Fruit fly (Drosophila melanogaster) whole organism, embryonic: ENCODE data around the gene Bet3.

Source experiments
- ATbp ChIP-seq: fragments of 200-800 bp; sonication (Bioruptor generic); optimal IDR thresholded peaks from 2 replicates; lab custom pipeline; 2017; ENCODE audit warnings: missing biosample characterization, mild to moderate bottlenecking, missing genetic modification characterization, missing genetic modification reagents
- Awh ChIP-seq: fragments of 200-800 bp; sonication (Bioruptor generic); IDR thresholded peaks from 2 replicates; pipeline ENCODE4, ENCODE4 v1.3.6; 2022; ENCODE audit warnings: missing biosample characterization, missing genetic modification characterization
- CG11398 ChIP-seq: fragments of 200-800 bp; sonication (Bioruptor generic); optimal IDR thresholded peaks from 2 replicates; lab custom pipeline; 2016; ENCODE audit warnings: missing biosample characterization, missing genetic modification characterization
- CG12299 ChIP-seq: fragments of 200-800 bp; sonication (Bioruptor generic); optimal IDR thresholded peaks from 2 replicates; lab custom pipeline; 2018; ENCODE audit warnings: missing biosample characterization, mild to moderate bottlenecking, missing genetic modification characterization
- CG12744 ChIP-seq: fragments of 200-800 bp; sonication (Bioruptor generic); optimal IDR thresholded peaks from 2 replicates; lab custom pipeline; 2016; ENCODE audit warnings: missing biosample characterization, missing genetic modification characterization
- CG15073 ChIP-seq: fragments of 200-800 bp; sonication (Bioruptor generic); optimal IDR thresholded peaks from 2 replicates; lab custom pipeline; 2016; ENCODE audit warnings: missing biosample characterization, missing genetic modification characterization
- CG16779 ChIP-seq: fragments of 200-800 bp; sonication (Bioruptor generic); IDR thresholded peaks from 2 replicates; pipeline ENCODE4 v1.3.6; 2022; ENCODE audit warnings: missing biosample characterization, missing genetic modification characterization
- CG16863 ChIP-seq: fragments of 200-800 bp; sonication (Bioruptor generic); optimal IDR thresholded peaks from 3 replicates; lab custom pipeline; 2016; ENCODE audit warnings: missing biosample characterization, missing genetic modification characterization
- CG17186 ChIP-seq: fragments of 200-800 bp; sonication (Bioruptor generic); optimal IDR thresholded peaks from 3 replicates; lab custom pipeline; 2017; ENCODE audit warnings: missing biosample characterization, missing genetic modification reagents, missing genetic modification characterization
- CG17612 ChIP-seq: fragments of 200-800 bp; sonication (Bioruptor generic); IDR thresholded peaks from 2 replicates; pipeline ENCODE4 v1.3.6; 2022; ENCODE audit warnings: missing biosample characterization, missing genetic modification characterization
- CG18619 ChIP-seq: fragments of 200-800 bp; sonication (Bioruptor generic); optimal IDR thresholded peaks from 3 replicates; lab custom pipeline; 2017; ENCODE audit warnings: missing biosample characterization, mild to moderate bottlenecking, missing genetic modification characterization
- CG2116 ChIP-seq: fragments of 200-800 bp; sonication (Bioruptor generic); optimal IDR thresholded peaks from 3 replicates; lab custom pipeline; 2018; ENCODE audit warnings: missing biosample characterization, mild to moderate bottlenecking, missing genetic modification characterization
- CG2129 ChIP-seq: fragments of 200-800 bp; sonication (Bioruptor generic); IDR thresholded peaks from 2 replicates; pipeline ENCODE4 v1.3.6; 2022; ENCODE audit warnings: missing biosample characterization, missing genetic modification characterization; ENCODE audit not compliant: partially characterized antibody
- CG32772 ChIP-seq: fragments of 200-800 bp; sonication (Bioruptor generic); IDR thresholded peaks from 2 replicates; pipeline ENCODE4 v1.3.6; 2022; ENCODE audit warnings: missing biosample characterization, missing genetic modification characterization
- CG3281 ChIP-seq: fragments of 200-800 bp; sonication (Bioruptor generic); optimal IDR thresholded peaks from 3 replicates; lab custom pipeline; 2017; ENCODE audit warnings: missing biosample characterization, mild to moderate bottlenecking, missing genetic modification characterization
- CG3726 ChIP-seq: fragments of 200-800 bp; sonication (Bioruptor generic); IDR thresholded peaks from 3 replicates; pipeline ENCODE4, ENCODE4 v1.3.6; 2022; ENCODE audit warnings: missing biosample characterization, missing genetic modification characterization
- CG4424 ChIP-seq: fragments of 200-800 bp; sonication (Bioruptor generic); optimal IDR thresholded peaks from 3 replicates; lab custom pipeline; 2016; ENCODE audit warnings: missing biosample characterization, missing genetic modification characterization
- CG6791 ChIP-seq: fragments of 200-800 bp; sonication (Bioruptor generic); IDR thresholded peaks from 3 replicates; pipeline ENCODE4 v1.3.6; 2022; ENCODE audit warnings: missing biosample characterization, missing genetic modification characterization; ENCODE audit not compliant: partially characterized antibody
- CG7928 ChIP-seq: fragments of 200-800 bp; sonication (Bioruptor generic); optimal IDR thresholded peaks from 2 replicates; lab custom pipeline; 2017; ENCODE audit warnings: missing biosample characterization, mild to moderate bottlenecking, missing genetic modification characterization
- Dad ChIP-seq: fragments of 200-800 bp; sonication (Bioruptor generic); optimal IDR thresholded peaks from 3 replicates; lab custom pipeline; 2016; ENCODE audit warnings: missing biosample characterization, missing genetic modification characterization
- Elba2 ChIP-seq: fragments of 200-800 bp; sonication (Bioruptor generic); optimal IDR thresholded peaks from 3 replicates; lab custom pipeline; 2016; ENCODE audit warnings: missing biosample characterization, missing genetic modification characterization
- HLHmδ ChIP-seq: fragments of 200-800 bp; sonication (Bioruptor generic); optimal IDR thresholded peaks from 2 replicates; lab custom pipeline; 2018; ENCODE audit warnings: missing biosample characterization, mild to moderate bottlenecking, missing genetic modification characterization, moderate library complexity
- MTF-1 ChIP-seq: fragments of 200-800 bp; sonication (Bioruptor generic); optimal IDR thresholded peaks from 2 replicates; lab custom pipeline; 2018; ENCODE audit warnings: missing biosample characterization, mild to moderate bottlenecking, missing genetic modification characterization, borderline replicate concordance
- Opbp ChIP-seq: fragments of 200-800 bp; sonication (Bioruptor generic); IDR thresholded peaks from 3 replicates; pipeline ENCODE4 v1.3.6; 2022; ENCODE audit warnings: missing biosample characterization, missing genetic modification characterization; ENCODE audit not compliant: partially characterized antibody
- Pdp1 ChIP-seq, 2 experiments: fragments of 200-800 bp; sonication (Bioruptor generic); optimal IDR thresholded peaks; 3 replicates each; lab custom pipeline; 2016; ENCODE audit warnings: missing biosample characterization in 2 of 2, missing genetic modification characterization in 2 of 2, mild to moderate bottlenecking in 1 of 2, moderate library complexity in 1 of 2
- Sox100B ChIP-seq: fragments of 200-800 bp; sonication (Bioruptor generic); optimal IDR thresholded peaks from 3 replicates; lab custom pipeline; 2018; ENCODE audit warnings: missing biosample characterization, mild to moderate bottlenecking, missing genetic modification characterization
- TFAM ChIP-seq: fragments of 200-800 bp; sonication (Bioruptor generic); optimal IDR thresholded peaks from 2 replicates; lab custom pipeline; 2017; ENCODE audit warnings: missing biosample characterization, missing genetic modification characterization, inconsistent platforms
- Usf ChIP-seq: fragments of 200-800 bp; sonication (Bioruptor generic); optimal IDR thresholded peaks from 2 replicates; lab custom pipeline; 2017; ENCODE audit warnings: missing genotype, missing biosample characterization, missing genetic modification characterization
- Xrp1 ChIP-seq: fragments of 200-800 bp; sonication (Bioruptor generic); IDR thresholded peaks from 2 replicates; pipeline ENCODE4 v1.3.6; 2022; ENCODE audit warnings: missing biosample characterization, missing genetic modification characterization
- bab2 ChIP-seq: fragments of 200-800 bp; sonication (Bioruptor generic); optimal IDR thresholded peaks from 2 replicates; lab custom pipeline; 2016; ENCODE audit warnings: missing biosample characterization, missing genetic modification characterization
- bowl ChIP-seq: fragments of 200-800 bp; sonication (Bioruptor generic); IDR thresholded peaks from 2 replicates; pipeline ENCODE4 v1.3.6; 2022; ENCODE audit warnings: missing biosample characterization, missing genetic modification characterization
- cwo ChIP-seq: fragments of 200-800 bp; sonication (Bioruptor generic); optimal IDR thresholded peaks from 3 replicates; lab custom pipeline; 2017; ENCODE audit warnings: missing biosample characterization, missing genetic modification characterization, mild to moderate bottlenecking, moderate library complexity, missing genetic modification reagents
- dmrt99B ChIP-seq: fragments of 200-800 bp; sonication (Bioruptor generic); optimal IDR thresholded peaks from 2 replicates; lab custom pipeline; 2018; ENCODE audit warnings: missing biosample characterization, mild to moderate bottlenecking, missing genetic modification characterization, moderate library complexity
- gem ChIP-seq: fragments of 200-800 bp; sonication (Bioruptor generic); optimal IDR thresholded peaks from 2 replicates; lab custom pipeline; 2019; ENCODE audit warnings: missing biosample characterization, mild to moderate bottlenecking, missing genetic modification characterization, moderate library complexity
- ind ChIP-seq: fragments of 200-800 bp; sonication (Bioruptor generic); optimal IDR thresholded peaks from 3 replicates; lab custom pipeline; 2016; ENCODE audit warnings: missing biosample characterization, missing genetic modification characterization
- klu ChIP-seq: fragments of 200-800 bp; sonication (Bioruptor generic); IDR thresholded peaks from 2 replicates; pipeline ENCODE4 v1.3.6; 2022; ENCODE audit warnings: missing biosample characterization, missing genetic modification characterization
- luna ChIP-seq: fragments of 200-800 bp; sonication (Bioruptor generic); optimal IDR thresholded peaks from 2 replicates; lab custom pipeline; 2016; ENCODE audit warnings: missing biosample characterization, missing genetic modification characterization
- maf-S ChIP-seq: fragments of 200-800 bp; sonication (Bioruptor generic); optimal IDR thresholded peaks from 2 replicates; lab custom pipeline; 2016; ENCODE audit warnings: missing biosample characterization, missing genetic modification characterization
- pan ChIP-seq, 4 experiments: fragments of >200 bp in 3 of 4; fragments of 200-800 bp in 1 of 4; sonication (Bioruptor generic) in 1 of 4; optimal IDR thresholded peaks in 3 of 4; IDR thresholded peaks in 1 of 4; 2 replicates each; pipeline versions ENCODE4 v1.3.6 to Lab custom; 2017 to 2022; ENCODE audit warnings: missing biosample characterization in 2 of 4, missing genetic modification characterization in 2 of 4, mixed read lengths in 1 of 4
- rib ChIP-seq: fragments of 200-800 bp; sonication (Bioruptor generic); IDR thresholded peaks from 2 replicates; pipeline ENCODE4 v1.3.6; 2022; ENCODE audit warnings: missing biosample characterization, missing genetic modification characterization
- ro ChIP-seq: fragments of 200-800 bp; sonication (Bioruptor generic); IDR thresholded peaks from 2 replicates; pipeline ENCODE4 v1.3.6; 2022; ENCODE audit warnings: missing biosample characterization, missing genetic modification characterization
- run ChIP-seq: fragments of 200-800 bp; sonication (Bioruptor generic); optimal IDR thresholded peaks from 3 replicates; lab custom pipeline; 2018; ENCODE audit warnings: missing biosample characterization, mild to moderate bottlenecking, missing genetic modification characterization
- sima ChIP-seq: fragments of 200-800 bp; sonication (Bioruptor generic); optimal IDR thresholded peaks from 2 replicates; lab custom pipeline; 2016; ENCODE audit warnings: missing biosample characterization, missing genetic modification characterization
- slbo ChIP-seq: fragments of 200-800 bp; sonication (Bioruptor generic); IDR thresholded peaks from 2 replicates; pipeline ENCODE4 v1.3.6; 2022; ENCODE audit warnings: missing biosample characterization, missing genetic modification characterization
- slou ChIP-seq: fragments of 200-800 bp; sonication (Bioruptor generic); optimal IDR thresholded peaks from 3 replicates; lab custom pipeline; 2016; ENCODE audit warnings: missing biosample characterization, missing genetic modification characterization
- tgo ChIP-seq: fragments of 200-800 bp; sonication (Bioruptor generic); IDR thresholded peaks from 3 replicates; pipeline ENCODE4 v1.3.6; 2022; ENCODE audit warnings: missing biosample characterization, missing genetic modification characterization
- unpg ChIP-seq: fragments of 200-800 bp; sonication (Bioruptor generic); optimal IDR thresholded peaks from 3 replicates; lab custom pipeline; 2018; ENCODE audit warnings: missing biosample characterization, mild to moderate bottlenecking, missing genetic modification characterization, moderate library complexity
- wek ChIP-seq: fragments of 200-800 bp; sonication (Bioruptor generic); optimal IDR thresholded peaks from 3 replicates; lab custom pipeline; 2018; ENCODE audit warnings: missing biosample characterization, mild to moderate bottlenecking, missing genetic modification characterization, moderate library complexity
- wor ChIP-seq: fragments of 200-800 bp; sonication (Bioruptor generic); IDR thresholded peaks from 2 replicates; pipeline ENCODE4 v1.3.6; 2022; ENCODE audit warnings: missing biosample characterization, missing genetic modification characterization
- z ChIP-seq: fragments of 200-800 bp; sonication (Bioruptor generic); IDR thresholded peaks from 3 replicates; pipeline ENCODE4 v1.3.6; 2022; ENCODE audit warnings: missing biosample characterization, missing genetic modification characterization
- zen2 ChIP-seq: fragments of 200-800 bp; sonication (Bioruptor generic); IDR thresholded peaks from 3 replicates; pipeline ENCODE4 v1.3.6; 2022; ENCODE audit warnings: missing biosample characterization, missing genetic modification characterization; ENCODE audit not compliant: partially characterized antibody

Bet3 gene

dm6 chr3L:9435315-9435714 is 6.8 kb downstream of the Bet3 start, which contains the start of gene CG42526 (continued):
- TF ChIP-seq CG3726 (GFP tag; lab: Robert Waterston, UW) (no peak), zen2 (GFP tag; lab: Robert Waterston, UW) (no peak; the same call in 2 of the 3 replicates), unpg (GFP tag; lab: Kevin White, UChicago) (peak; percentile 43), z (GFP tag; lab: Robert Waterston, UW) (no peak), gem (tag; lab: Kevin White, UChicago) (peak; percentile 52), wor (no peak), cwo (GFP tag; lab: Kevin White, UChicago) (no peak), bab2 (peak; percentile 56), HLHmδ (GFP tag; lab: Kevin White, UChicago) (no peak), CG3281 (GFP tag; lab: Kevin White, UChicago) (no peak), CG2129 (GFP tag; lab: Robert Waterston, UW) (no peak), bowl (GFP tag; lab: Robert Waterston, UW) (no peak), wek (GFP tag; lab: Kevin White, UChicago) (no peak), CG4424 (GFP tag; lab: Kevin White, UChicago) (no peak), Opbp (GFP tag; lab: Robert Waterston, UW) (0 out of 3 replicates have a peak, but pooled peaks have one; percentile 47), Elba2 (GFP tag; lab: Kevin White, UChicago) (no peak), slbo (GFP tag; lab: Robert Waterston, UW) (peak; percentile 76), ind (GFP tag; lab: Kevin White, UChicago) (no peak), klu (GFP tag; lab: Robert Waterston, UW) (no peak), Usf (GFP tag; lab: Kevin White, UChicago) (no peak), rib (GFP tag; lab: Robert Waterston, UW) (no peak), CG16779 (no peak), luna (GFP tag; lab: Kevin White, UChicago) (no peak), CG17612 (GFP tag; lab: Robert Waterston, UW) (no peak), CG6791 (GFP tag; lab: Robert Waterston, UW) (no peak), tgo (GFP tag; lab: Robert Waterston, UW) (no peak), CG12299 (tag; lab: Kevin White, UChicago) (peak; percentile 28), slou (GFP tag; lab: Kevin White, UChicago) (peak; percentile 6), CG7928 (GFP tag; lab: Kevin White, UChicago) (no peak), Sox100B (GFP tag; lab: Kevin White, UChicago) (no peak), maf-S (GFP tag; lab: Kevin White, UChicago) (no peak), CG16863 (GFP tag; lab: Kevin White, UChicago) (peak; percentile 34), ATbp (no peak), sima (no peak), dmrt99B (tag; lab: Kevin White, UChicago) (no peak), CG11398 (GFP tag; lab: Kevin White, UChicago) (no peak), Dad (GFP tag; lab: Kevin White, UChicago) (no peak), pan (optimal IDR thresholded peaks at IDR 0.05; lab: Kevin White, UChicago) (no peak), pan (GFP tag; optimal IDR thresholded peaks at IDR 0.05 in 1 of 2, IDR thresholded peaks at IDR 0.05 in 1 of 2) (peak in 1 of 2 experiments; percentile 49), Xrp1 (GFP tag; lab: Robert Waterston, UW) (no peak), Awh (GFP tag; lab: Robert Waterston, UW) (no peak), MTF-1 (no peak), Pdp1 (GFP tag; optimal IDR thresholded peaks at IDR 0.05; lab: Kevin White, UChicago) (peak; percentile 6 to 58), TFAM (GFP tag; lab: Kevin White, UChicago) (no peak), CG18619 (GFP tag; lab: Kevin White, UChicago) (no peak), run (no peak), ro (GFP tag; lab: Robert Waterston, UW) (no peak), CG17186 (GFP tag; lab: Kevin White, UChicago) (peak; percentile 96), CG2116 (peak; percentile 71), CG15073 (no peak), CG12744 (GFP tag; lab: Kevin White, UChicago) (peak; percentile 36), CG32772 (GFP tag; lab: Robert Waterston, UW) (no peak)
